Fruit fly (Drosophila melanogaster) whole organism, prepupa: ENCODE measurements around the gene Vha26.

ENCODE experiments used
- CG16779 ChIP-seq: fragments of 200-800 bp; sonication (Bioruptor generic); optimal IDR thresholded peaks from 3 replicates; lab custom pipeline; 2017; ENCODE audit warnings: missing biosample characterization, mild to moderate bottlenecking, missing genetic modification characterization
- CG4318 ChIP-seq: fragments of 200-800 bp; sonication (Bioruptor generic); optimal IDR thresholded peaks from 3 replicates; lab custom pipeline; 2017; ENCODE audit warnings: missing biosample characterization, mild to moderate bottlenecking, missing genetic modification characterization
- CG6854 ChIP-seq: fragments of 200-800 bp; sonication (Bioruptor generic); optimal IDR thresholded peaks from 2 replicates; lab custom pipeline; 2017; ENCODE audit warnings: missing biosample characterization, mild to moderate bottlenecking, missing genetic modification characterization
- CG8632 ChIP-seq: fragments of 200-800 bp; sonication (Bioruptor generic); optimal IDR thresholded peaks from 3 replicates; lab custom pipeline; 2016; ENCODE audit warnings: missing biosample characterization, missing genetic modification characterization
- Eip93F ChIP-seq: fragments of 200-800 bp; sonication (Bioruptor generic); optimal IDR thresholded peaks from 2 replicates; lab custom pipeline; 2016; ENCODE audit warnings: missing biosample characterization, mild to moderate bottlenecking, missing genetic modification characterization
- Hr39 ChIP-seq: fragments of 200-800 bp; sonication (Bioruptor generic); optimal IDR thresholded peaks from 2 replicates; lab custom pipeline; 2016; ENCODE audit warnings: missing biosample characterization, missing genetic modification characterization
- Met ChIP-seq: fragments of 200-800 bp; sonication (Bioruptor generic); optimal IDR thresholded peaks from 3 replicates; lab custom pipeline; 2016; ENCODE audit warnings: missing biosample characterization, missing genetic modification characterization
- OdsH ChIP-seq: fragments of 200-800 bp; sonication (Bioruptor generic); optimal IDR thresholded peaks from 3 replicates; lab custom pipeline; 2016; ENCODE audit warnings: missing biosample characterization, missing genetic modification characterization
- Smox ChIP-seq: fragments of 200-800 bp; sonication (Bioruptor generic); optimal IDR thresholded peaks from 3 replicates; lab custom pipeline; 2016; ENCODE audit warnings: missing biosample characterization, missing genetic modification characterization
- Sox102F ChIP-seq: fragments of 200-800 bp; sonication (Bioruptor generic); optimal IDR thresholded peaks from 2 replicates; lab custom pipeline; 2016; ENCODE audit warnings: missing biosample characterization, mild to moderate bottlenecking, missing genetic modification characterization
- acj6 ChIP-seq: fragments of 200-800 bp; sonication (Bioruptor generic); optimal IDR thresholded peaks from 3 replicates; lab custom pipeline; 2016; ENCODE audit warnings: missing biosample characterization, missing genetic modification characterization
- cyc ChIP-seq: fragments of 200-800 bp; sonication (Bioruptor generic); optimal IDR thresholded peaks from 3 replicates; lab custom pipeline; 2016; ENCODE audit warnings: missing biosample characterization, missing genetic modification characterization

dm6 chr3R:5624115-5624878, 32.7 kb downstream of the Vha26 start, which contains the start of the genes Dph4, Spec2 and RpL13A:
- TF ChIP-seq Sox102F (GFP tag; lab: Kevin White, UChicago) (peak; percentile 89), Met (peak; percentile 89), CG4318 (GFP tag; lab: Kevin White, UChicago) (no peak), acj6 (GFP tag; lab: Kevin White, UChicago) (peak; percentile 83), Hr39 (GFP tag; lab: Kevin White, UChicago) (no peak), CG16779 (tag; lab: Kevin White, UChicago) (peak; percentile 67), cyc (GFP tag; lab: Kevin White, UChicago) (peak; percentile 83), CG8632 (peak; percentile 60), CG6854 (peak; percentile 95), Smox (GFP tag; lab: Kevin White, UChicago) (no peak), Eip93F (GFP tag; lab: Kevin White, UChicago) (peak; percentile 8), OdsH (GFP tag; lab: Kevin White, UChicago) (no peak)
